Fruit fly (Drosophila melanogaster) whole organism, pupa: Measurements from ENCODE around the gene Jhbp13.

ENCODE experiments used
- CG10348 ChIP-seq: fragments of 200-800 bp; sonication (Bioruptor generic); IDR thresholded peaks from 2 replicates; pipeline ENCODE4 v1.3.6; 2022; ENCODE audit warnings: missing biosample characterization, missing genetic modification characterization
- CG12605 ChIP-seq: fragments of 200-800 bp; sonication (Bioruptor generic); IDR thresholded peaks from 2 replicates; pipeline ENCODE4 v1.3.6; 2022; ENCODE audit warnings: missing biosample characterization, missing genetic modification characterization
- CG13204 ChIP-seq: fragments of 200-800 bp; sonication (Bioruptor generic); optimal IDR thresholded peaks from 2 replicates; lab custom pipeline; 2018; ENCODE audit warnings: missing biosample characterization, mild to moderate bottlenecking, missing genetic modification characterization, moderate library complexity
- CG14655 ChIP-seq: fragments of 200-800 bp; sonication (Bioruptor generic); optimal IDR thresholded peaks from 3 replicates; lab custom pipeline; 2017; ENCODE audit warnings: mild to moderate bottlenecking, missing biosample characterization, missing genetic modification reagents, missing genetic modification characterization
- CG15710 ChIP-seq: fragments of 200-800 bp; sonication (Bioruptor generic); optimal IDR thresholded peaks from 2 replicates; lab custom pipeline; 2018; ENCODE audit warnings: missing biosample characterization, mild to moderate bottlenecking, missing genetic modification characterization, moderate library complexity
- CG17806 ChIP-seq: fragments of 200-800 bp; sonication (Bioruptor generic); optimal IDR thresholded peaks from 2 replicates; lab custom pipeline; 2018; ENCODE audit warnings: missing biosample characterization, mild to moderate bottlenecking, missing genetic modification characterization, moderate library complexity
- CG32121 ChIP-seq: fragments of 200-800 bp; sonication (Bioruptor generic); IDR thresholded peaks from 2 replicates; pipeline ENCODE4 v1.3.6; 2022; ENCODE audit warnings: missing biosample characterization, missing genetic modification characterization
- CG34367 ChIP-seq: fragments of 200-800 bp; sonication (Bioruptor generic); optimal IDR thresholded peaks from 2 replicates; lab custom pipeline; 2018; ENCODE audit warnings: missing biosample characterization, mild to moderate bottlenecking, missing genetic modification characterization
- CG4496 ChIP-seq: fragments of 200-800 bp; sonication (Bioruptor generic); IDR thresholded peaks from 3 replicates; pipeline ENCODE4 v1.3.6; 2022; ENCODE audit warnings: missing biosample characterization, missing genetic modification characterization
- CG8159 ChIP-seq: fragments of 200-800 bp; sonication (Bioruptor generic); optimal IDR thresholded peaks from 3 replicates; lab custom pipeline; 2018; ENCODE audit warnings: missing biosample characterization, mild to moderate bottlenecking, missing genetic modification characterization, moderate library complexity
- CG8301 ChIP-seq: fragments of 200-800 bp; sonication (Bioruptor generic); optimal IDR thresholded peaks from 2 replicates; lab custom pipeline; 2018; ENCODE audit warnings: missing biosample characterization, mild to moderate bottlenecking, missing genetic modification characterization
- CG9948 ChIP-seq: fragments of 200-800 bp; sonication (Bioruptor generic); optimal IDR thresholded peaks from 2 replicates; lab custom pipeline; 2018; ENCODE audit warnings: missing biosample characterization, mild to moderate bottlenecking, missing genetic modification characterization, moderate library complexity
- D1 ChIP-seq: fragments of 200-800 bp; sonication (Bioruptor generic); optimal IDR thresholded peaks from 2 replicates; lab custom pipeline; 2018; ENCODE audit warnings: missing biosample characterization, mild to moderate bottlenecking, missing genetic modification characterization, moderate library complexity
- EcR ChIP-seq: fragments of 200-800 bp; sonication (Bioruptor generic); optimal IDR thresholded peaks from 3 replicates; lab custom pipeline; 2019; ENCODE audit warnings: missing biosample characterization, missing genetic modification characterization, mild to moderate bottlenecking, moderate library complexity, missing genetic modification reagents
- Ets98B ChIP-seq: fragments of 200-800 bp; sonication (Bioruptor generic); IDR thresholded peaks from 2 replicates; pipeline ENCODE4 v1.3.6; 2022; ENCODE audit warnings: missing biosample characterization, missing genetic modification characterization
- Pif1A ChIP-seq: fragments of 200-800 bp; sonication (Bioruptor generic); optimal IDR thresholded peaks from 3 replicates; lab custom pipeline; 2016; ENCODE audit warnings: missing biosample characterization, missing genetic modification characterization
- Pif1B ChIP-seq: fragments of 200-800 bp; sonication (Bioruptor generic); optimal IDR thresholded peaks from 3 replicates; lab custom pipeline; 2016; ENCODE audit warnings: missing biosample characterization, missing genetic modification characterization
- Snoo ChIP-seq: fragments of 200-800 bp; sonication (Bioruptor generic); optimal IDR thresholded peaks from 3 replicates; lab custom pipeline; 2017; ENCODE audit warnings: missing biosample characterization, mild to moderate bottlenecking, missing genetic modification characterization, inconsistent platforms
- fd96Ca ChIP-seq: fragments of 200-800 bp; sonication (Bioruptor generic); IDR thresholded peaks from 3 replicates; pipeline ENCODE4 v1.3.6; 2022; ENCODE audit warnings: missing biosample characterization, missing genetic modification characterization
- gl ChIP-seq: fragments of 200-800 bp; sonication (Bioruptor generic); optimal IDR thresholded peaks from 2 replicates; lab custom pipeline; 2018; ENCODE audit warnings: missing biosample characterization, mild to moderate bottlenecking, missing genetic modification characterization
- rn ChIP-seq: fragments of 200-800 bp; sonication (Bioruptor generic); IDR thresholded peaks from 2 replicates; pipeline ENCODE4 v1.3.6; 2022; ENCODE audit warnings: missing biosample characterization, missing genetic modification characterization

Jhbp13 gene

dm6 chr2L:13265776-13266175, 26.0 kb downstream of the Jhbp13 start, which contains the start of gene CG31848:
CG31848 (minus strand) TSS chr2L:13265876.
- TF ChIP-seq CG8301 (tag; lab: Kevin White, UChicago) = no peak
- TF ChIP-seq EcR (GFP tag; lab: Kevin White, UChicago) = no peak
- TF ChIP-seq CG9948 = no peak
- TF ChIP-seq rn = no peak
- TF ChIP-seq Pif1A (GFP tag; lab: Kevin White, UChicago) = no peak
- no peak for TF ChIP-seq Pif1B
- TF ChIP-seq D1 (tag; lab: Kevin White, UChicago) = no peak
- no peak for TF ChIP-seq CG10348 (GFP tag; lab: Robert Waterston, UW)
- no peak for TF ChIP-seq CG12605
- no peak for TF ChIP-seq gl (tag; lab: Kevin White, UChicago)
- no peak for TF ChIP-seq CG15710 (tag; lab: Kevin White, UChicago)
- no peak for TF ChIP-seq CG17806
- no peak for TF ChIP-seq CG32121 (GFP tag; lab: Robert Waterston, UW)
- no peak for TF ChIP-seq Ets98B (GFP tag; lab: Robert Waterston, UW)
- TF ChIP-seq CG4496 (GFP tag; lab: Robert Waterston, UW) = no peak

- TF ChIP-seq CG4496 (GFP tag; lab: Robert Waterston, UW) = 0 out of 3 replicates have a peak, but pooled peaks have one; percentile 7
- peak; percentile 49 for TF ChIP-seq CG13204 (GFP tag; lab: Kevin White, UChicago)
- TF ChIP-seq EcR (GFP tag; lab: Kevin White, UChicago) = peak; percentile 21
- peak; percentile 11 for TF ChIP-seq CG14655
- TF ChIP-seq Pif1A (GFP tag; lab: Kevin White, UChicago) = no peak
- TF ChIP-seq, all 21 proteins: peak for 4
Observed at dm6 chr2L:13266627-13267026, 26.8 kb downstream of the Jhbp13 start.

- TF ChIP-seq CG8301 (tag; lab: Kevin White, UChicago) = peak; percentile 52
- TF ChIP-seq Ets98B (GFP tag; lab: Robert Waterston, UW) = no peak
- TF ChIP-seq CG14655 = peak; percentile 71
- TF ChIP-seq Pif1B = peak; percentile 33
- TF ChIP-seq CG17806 = peak; percentile 58
- peak; percentile 74 for TF ChIP-seq EcR (GFP tag; lab: Kevin White, UChicago)
- peak; percentile 42; the same call in 1 of the 3 replicates for TF ChIP-seq CG4496 (GFP tag; lab: Robert Waterston, UW)
- peak; percentile 21; the same call in 1 of the 2 replicates for TF ChIP-seq CG12605
- no peak for TF ChIP-seq Snoo (tag; lab: Kevin White, UChicago)
- no peak for TF ChIP-seq CG13204 (GFP tag; lab: Kevin White, UChicago)
- TF ChIP-seq CG34367 (tag; lab: Kevin White, UChicago) = peak; percentile 12
- peak; percentile 46 for TF ChIP-seq CG15710 (tag; lab: Kevin White, UChicago)
- TF ChIP-seq CG9948 = peak; percentile 65
- peak; percentile 76 for TF ChIP-seq CG8159 (tag; lab: Kevin White, UChicago)
- peak; percentile 60 for TF ChIP-seq D1 (tag; lab: Kevin White, UChicago)
- TF ChIP-seq CG10348 (GFP tag; lab: Robert Waterston, UW) = no peak
- peak; percentile 7 for TF ChIP-seq Pif1A (GFP tag; lab: Kevin White, UChicago)
Observed at dm6 chr2L:13268040-13268652, 28.4 kb downstream of the Jhbp13 start.

dm6 chr2L:13272541-13272940, 32.8 kb downstream of the Jhbp13 start:
- TF ChIP-seq rn = no peak
- peak; percentile 65 for TF ChIP-seq CG13204 (GFP tag; lab: Kevin White, UChicago)

- no peak for TF ChIP-seq CG15710 (tag; lab: Kevin White, UChicago)
- TF ChIP-seq CG12605 = peak; percentile 90; the same call in 1 of the 2 replicates
- no peak for TF ChIP-seq CG14655
Observed at dm6 chr2L:13285791-13286190, 46.0 kb downstream of the Jhbp13 start.

- TF ChIP-seq Snoo (tag; lab: Kevin White, UChicago) (peak; percentile 51), Pif1A (GFP tag; lab: Kevin White, UChicago) (no peak), rn (0 out of 2 replicates have a peak, but pooled peaks have one; percentile 12), D1 (tag; lab: Kevin White, UChicago) (peak; percentile 47), CG34367 (tag; lab: Kevin White, UChicago) (no peak), fd96Ca (GFP tag; lab: Robert Waterston, UW) (no peak), gl (tag; lab: Kevin White, UChicago) (no peak), CG17806 (peak; percentile 50), CG8159 (tag; lab: Kevin White, UChicago) (peak; percentile 69), CG32121 (GFP tag; lab: Robert Waterston, UW) (no peak), Pif1B (no peak)
Observed at dm6 chr2L:13286456-13286855, 46.7 kb downstream of the Jhbp13 start, which contains the start of the genes Drep4 and Uvrag. Drep4 (minus strand) TSS chr2L:13286462. Uvrag (plus strand) TSS chr2L:13286777.

dm6 chr2L:13289689-13290088, 49.9 kb downstream of the Jhbp13 start, which contains the start of gene CG31729:
CG31729 (plus strand) TSS chr2L:13289997.
- TF ChIP-seq CG14655 = no peak
- TF ChIP-seq CG8159 (tag; lab: Kevin White, UChicago) = no peak
- no peak for TF ChIP-seq fd96Ca (GFP tag; lab: Robert Waterston, UW)
- TF ChIP-seq CG12605 = no peak
- no peak for TF ChIP-seq CG10348 (GFP tag; lab: Robert Waterston, UW)
- TF ChIP-seq Pif1A (GFP tag; lab: Kevin White, UChicago) = no peak
- no peak for TF ChIP-seq CG8301 (tag; lab: Kevin White, UChicago)
- TF ChIP-seq Ets98B (GFP tag; lab: Robert Waterston, UW) = no peak
- no peak for TF ChIP-seq CG17806
- TF ChIP-seq CG9948 = no peak
- no peak for TF ChIP-seq Pif1B
- TF ChIP-seq CG34367 (tag; lab: Kevin White, UChicago) = no peak
- no peak for TF ChIP-seq rn
- no peak for TF ChIP-seq D1 (tag; lab: Kevin White, UChicago)
- TF ChIP-seq CG32121 (GFP tag; lab: Robert Waterston, UW) = no peak
- no peak for TF ChIP-seq CG15710 (tag; lab: Kevin White, UChicago)
- TF ChIP-seq CG4496 (GFP tag; lab: Robert Waterston, UW) = no peak
- no peak for TF ChIP-seq gl (tag; lab: Kevin White, UChicago)
- TF ChIP-seq CG13204 (GFP tag; lab: Kevin White, UChicago) = no peak
- TF ChIP-seq, all 21 proteins: peak for 0
